Worm (Caenorhabditis elegans) whole organism, L2 larva: ENCODE results near the gene seip-1.

Source experiments
- C34F6.9 ChIP-seq: fragments of 150-350 bp; optimal IDR thresholded peaks from 2 replicates; lab custom pipeline; 2014; ENCODE audit warnings: missing biosample characterization, missing genetic modification characterization
- F13H6.1 ChIP-seq: sonication (generic microtip); optimal IDR thresholded peaks from 2 replicates; lab custom pipeline; 2016; ENCODE audit warnings: missing genetic modification characterization, missing compliant biosample characterization
- R02D3.7 ChIP-seq: fragments of 150-350 bp; optimal IDR thresholded peaks from 2 replicates; lab custom pipeline; 2014; ENCODE audit warnings: missing biosample characterization, missing genetic modification characterization
- ZK546.5 ChIP-seq: sonication (generic microtip); optimal IDR thresholded peaks from 2 replicates; lab custom pipeline; 2017; ENCODE audit warnings: missing biosample characterization, missing genetic modification characterization
- alr-1 ChIP-seq: fragments of 150-350 bp; optimal IDR thresholded peaks from 2 replicates; lab custom pipeline; 2014; ENCODE audit warnings: missing biosample characterization, missing genetic modification characterization
- ama-1 ChIP-seq: fragments of 150-350 bp; optimal IDR thresholded peaks from 2 replicates; lab custom pipeline; 2018; ENCODE audit warnings: inconsistent platforms
- ceh-16 ChIP-seq: fragments of 150-350 bp; optimal IDR thresholded peaks from 2 replicates; lab custom pipeline; 2014; ENCODE audit warnings: missing biosample characterization, missing genetic modification characterization
- ceh-82 ChIP-seq: fragments of 150-350 bp; optimal IDR thresholded peaks from 2 replicates; lab custom pipeline; 2014; ENCODE audit warnings: missing biosample characterization, missing genetic modification characterization
- crh-2 ChIP-seq: sonication (generic microtip); optimal IDR thresholded peaks from 2 replicates; lab custom pipeline; 2017; ENCODE audit warnings: missing biosample characterization, missing genetic modification characterization
- dmd-4 ChIP-seq: sonication (generic microtip); optimal IDR thresholded peaks from 2 replicates; lab custom pipeline; 2017; ENCODE audit warnings: missing biosample characterization, missing genetic modification characterization
- egl-27 ChIP-seq: sonication (generic microtip); optimal IDR thresholded peaks from 3 replicates; lab custom pipeline; 2017; ENCODE audit warnings: missing biosample characterization, missing genetic modification reagents, missing genetic modification characterization
- fos-1 ChIP-seq: fragments of 150-350 bp; optimal IDR thresholded peaks from 2 replicates; lab custom pipeline; 2014; ENCODE audit warnings: missing biosample characterization, missing genetic modification characterization
- gmeb-1 ChIP-seq: fragments of 150-350 bp; optimal IDR thresholded peaks from 2 replicates; lab custom pipeline; 2014; ENCODE audit warnings: missing biosample characterization, missing genetic modification characterization
- lin-11 ChIP-seq: fragments of 150-350 bp; sonication (generic microtip); optimal IDR thresholded peaks from 2 replicates; lab custom pipeline; 2014; ENCODE audit warnings: missing biosample characterization, missing genetic modification characterization, inconsistent platforms, mixed read lengths
- lin-13 ChIP-seq: fragments of 150-350 bp; optimal IDR thresholded peaks from 2 replicates; lab custom pipeline; 2014; ENCODE audit warnings: missing biosample characterization, missing genetic modification reagents, missing genetic modification characterization
- lsy-2 ChIP-seq, 2 experiments: fragments of 150-350 bp in 1 of 2; sonication (generic microtip) in 1 of 2; optimal IDR thresholded peaks; 2 replicates each; lab custom pipeline; 2014 to 2017; ENCODE audit warnings: missing biosample characterization in 2 of 2, missing genetic modification characterization in 2 of 2
- mdl-1 ChIP-seq, 2 experiments: fragments of 150-350 bp in 1 of 2; sonication (generic microtip) in 1 of 2; optimal IDR thresholded peaks; 2 replicates each; lab custom pipeline; 2017; ENCODE audit warnings: missing biosample characterization in 2 of 2, missing genetic modification characterization in 2 of 2
- nhr-10 ChIP-seq: sonication (generic microtip); optimal IDR thresholded peaks from 2 replicates; lab custom pipeline; 2017; ENCODE audit warnings: missing biosample characterization, missing genetic modification characterization
- nhr-11 ChIP-seq: fragments of 150-350 bp; optimal IDR thresholded peaks from 2 replicates; lab custom pipeline; 2014; ENCODE audit warnings: missing biosample characterization, missing genetic modification characterization
- nhr-12 ChIP-seq: fragments of 150-350 bp; optimal IDR thresholded peaks from 2 replicates; lab custom pipeline; 2014; ENCODE audit warnings: missing biosample characterization, missing genetic modification characterization
- nhr-129 ChIP-seq: fragments of 150-350 bp; optimal IDR thresholded peaks from 2 replicates; lab custom pipeline; 2014; ENCODE audit warnings: missing biosample characterization, missing genetic modification characterization
- nhr-25 ChIP-seq: fragments of 150-350 bp; sonication (generic microtip); optimal IDR thresholded peaks from 3 replicates; lab custom pipeline; 2014; ENCODE audit warnings: missing biosample characterization, missing genetic modification characterization
- nhr-77 ChIP-seq: fragments of 150-350 bp; optimal IDR thresholded peaks from 2 replicates; lab custom pipeline; 2014; ENCODE audit warnings: missing biosample characterization, missing genetic modification characterization
- peb-1 ChIP-seq: fragments of 150-350 bp; optimal IDR thresholded peaks from 2 replicates; lab custom pipeline; 2014; ENCODE audit warnings: missing biosample characterization, missing genetic modification characterization
- sma-3 ChIP-seq: sonication (generic microtip); optimal IDR thresholded peaks from 2 replicates; lab custom pipeline; 2016; ENCODE audit warnings: missing genetic modification reagents, missing genetic modification characterization, missing compliant biosample characterization
- sma-9 ChIP-seq, 2 experiments: fragments of 150-350 bp in 1 of 2; sonication (generic microtip) in 1 of 2; optimal IDR thresholded peaks; 2 replicates each; lab custom pipeline; 2014 to 2016; ENCODE audit warnings: missing genetic modification characterization in 2 of 2, mild to moderate bottlenecking in 1 of 2, missing biosample characterization in 1 of 2, missing compliant biosample characterization in 1 of 2, missing genetic modification reagents in 1 of 2, moderate library complexity in 1 of 2
- unc-39 ChIP-seq: fragments of 150-350 bp; optimal IDR thresholded peaks from 2 replicates; lab custom pipeline; 2014; ENCODE audit warnings: missing biosample characterization, missing genetic modification characterization
- unc-55 ChIP-seq: fragments of 150-350 bp; sonication (generic microtip); optimal IDR thresholded peaks from 3 replicates; lab custom pipeline; 2014; ENCODE audit warnings: missing biosample characterization, missing genetic modification reagents, missing genetic modification characterization
- unc-62 ChIP-seq: fragments of 150-350 bp; optimal IDR thresholded peaks from 2 replicates; lab custom pipeline; 2014; ENCODE audit warnings: missing biosample characterization, missing genetic modification reagents, missing genetic modification characterization
- zag-1 ChIP-seq: fragments of 150-350 bp; optimal IDR thresholded peaks from 2 replicates; lab custom pipeline; 2014; ENCODE audit warnings: missing biosample characterization, missing genetic modification characterization
- ztf-1 ChIP-seq: fragments of 200-800 bp; sonication (Bioruptor generic); conservative IDR thresholded peaks from 2 replicates; pipeline ENCODE4 v1.3.6; 2022; ENCODE audit warnings: missing genetic modification characterization, missing compliant biosample characterization
- ztf-11 ChIP-seq: sonication (generic microtip); optimal IDR thresholded peaks from 2 replicates; lab custom pipeline; 2017; ENCODE audit warnings: missing biosample characterization, missing genetic modification characterization
- ztf-4 ChIP-seq: fragments of 150-350 bp; optimal IDR thresholded peaks from 2 replicates; lab custom pipeline; 2014; ENCODE audit warnings: missing biosample characterization, missing genetic modification characterization

Gene seip-1

DNA sequence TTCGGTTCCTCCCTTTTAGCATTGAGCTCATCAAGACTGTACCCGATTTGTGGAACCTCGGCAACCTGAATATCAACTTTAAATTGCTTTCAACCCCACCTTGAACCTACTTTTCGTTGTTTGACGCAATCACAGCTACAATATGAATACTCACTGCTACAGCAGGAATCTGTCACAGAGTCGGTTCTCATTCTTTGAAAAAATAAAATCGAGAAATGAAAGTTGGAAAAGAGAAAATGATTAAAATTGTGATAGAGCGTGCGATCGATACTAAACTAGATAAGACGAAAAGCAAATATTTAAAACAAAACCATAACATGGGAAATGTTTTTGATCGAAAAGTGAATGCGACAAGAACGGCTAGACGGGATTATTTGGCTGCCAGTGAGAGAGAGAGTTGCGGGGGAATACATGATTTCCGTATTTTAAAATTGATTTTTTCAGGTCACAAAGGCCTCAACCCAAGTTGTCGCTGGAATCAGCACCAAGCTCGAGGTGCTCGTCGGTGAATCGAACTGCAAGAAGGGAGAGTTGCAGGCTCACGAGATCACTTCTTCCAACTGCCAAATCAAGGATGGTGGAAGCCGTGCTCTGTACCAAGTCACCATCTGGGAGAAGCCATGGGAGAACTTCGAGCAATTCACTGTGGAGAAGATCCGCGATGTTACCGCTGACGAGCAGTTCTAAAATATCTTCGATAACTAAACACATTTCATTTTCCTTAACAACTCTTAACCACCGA is 8.0 kb downstream of the seip-1 start, which contains the start of gene R01B10.3:
Gene R01B10.3 (minus strand): TSS at position 277 of the 742 bp plus-strand sequence.
- TF ChIP-seq fos-1 (tag; lab: Kevin White, UChicago) (peak; percentile 19), ceh-82 (tag; lab: Kevin White, UChicago) (no peak)
- TF ChIP-seq, all 48 proteins: peak for 1

DNA sequence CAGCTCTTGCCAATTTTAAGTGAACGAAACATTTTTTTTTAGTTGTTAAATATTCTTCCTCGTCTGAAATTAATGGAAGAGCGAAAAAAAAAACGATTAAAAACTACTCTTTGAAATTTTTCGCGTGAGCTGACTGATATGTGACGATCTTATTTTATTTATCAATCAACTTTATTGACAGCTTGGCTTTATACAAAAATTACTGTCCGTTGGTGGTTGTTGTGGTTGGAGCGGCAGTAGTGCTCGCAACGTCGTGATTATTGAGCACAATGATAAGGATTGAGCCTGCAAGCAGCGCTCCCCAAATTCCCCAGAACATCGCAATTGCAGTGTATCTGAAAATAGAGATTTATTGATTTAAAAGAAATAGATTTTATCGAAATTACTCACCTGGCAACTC is 8.6 kb downstream of the seip-1 start:
- TF ChIP-seq unc-62 (GFP tag; lab: Kevin White, UChicago) (no peak), ceh-16 (tag; lab: Kevin White, UChicago) (no peak)

DNA sequence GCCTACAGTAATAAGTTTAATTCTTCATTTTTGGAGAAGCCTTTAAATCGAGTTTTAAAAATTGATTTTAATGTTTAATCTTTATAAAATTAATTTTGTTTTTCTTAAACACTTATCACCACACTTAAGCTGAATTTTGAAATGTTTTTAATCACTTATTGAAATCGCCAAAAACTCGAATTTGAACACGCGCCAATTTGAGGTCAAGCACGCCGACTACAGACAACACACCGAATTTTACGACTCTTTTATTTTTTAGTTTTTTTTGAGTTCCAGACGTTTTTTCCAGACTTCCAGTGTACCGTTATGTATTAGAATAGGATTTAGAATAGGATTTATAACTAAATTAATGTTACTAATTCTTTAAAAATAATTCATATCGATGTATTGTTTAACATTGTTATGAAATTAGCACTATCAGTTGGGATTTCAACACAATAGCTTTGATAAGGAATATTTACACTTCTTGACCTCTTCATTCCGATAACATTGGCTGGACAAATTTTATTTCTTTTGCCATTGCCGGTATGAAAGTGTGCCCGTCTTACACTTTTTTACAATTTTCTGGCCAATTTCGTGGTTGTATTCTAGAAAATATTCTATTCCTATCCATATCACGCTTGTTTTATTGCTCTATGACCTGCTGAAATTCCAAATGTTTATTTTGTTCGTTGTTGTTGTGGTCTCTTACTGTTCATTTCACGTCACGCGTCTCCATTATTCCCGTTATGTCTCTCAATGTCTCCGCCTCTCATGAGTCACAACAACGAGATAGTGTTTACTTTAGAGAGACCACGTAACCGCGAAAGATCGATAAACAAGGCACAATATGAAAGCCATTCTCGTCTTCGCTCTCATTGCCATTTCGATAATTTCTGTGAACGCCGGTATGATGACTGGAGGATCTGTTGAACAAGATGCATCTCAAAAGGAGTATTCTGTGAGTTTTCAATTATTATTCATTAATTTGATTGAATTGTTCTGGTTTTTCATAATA is 9.5 kb downstream of the seip-1 start, which contains the start of gene cpi-2:
Gene cpi-2 (plus strand): TSS at position 788 of the 997 bp plus-strand sequence.
- TF ChIP-seq dmd-4 = no peak
- peak; percentile 40 for TF ChIP-seq ama-1 (lab: Kevin White, UChicago)
- no peak for TF ChIP-seq nhr-10 (tag; lab: Kevin White, UChicago)
- TF ChIP-seq crh-2 = peak; percentile 71
- peak; percentile 62 for TF ChIP-seq sma-9 (GFP tag; optimal IDR thresholded peaks at IDR 0.05; lab: Kevin White, UChicago)
- no peak for TF ChIP-seq sma-9 (tag; optimal IDR thresholded peaks at IDR 0.05; lab: Kevin White, UChicago)
- TF ChIP-seq lin-13 = peak; percentile 43
- TF ChIP-seq F13H6.1 (tag; lab: Kevin White, UChicago) = peak; percentile 57
- TF ChIP-seq egl-27 (tag; lab: Kevin White, UChicago) = peak; percentile 35
- peak; percentile 83 for TF ChIP-seq gmeb-1
- TF ChIP-seq fos-1 (tag; lab: Kevin White, UChicago) = peak; percentile 76
- TF ChIP-seq ztf-1 (GFP tag; lab: Robert Waterston, UW) = no peak
- TF ChIP-seq peb-1 (tag; lab: Kevin White, UChicago) = no peak
- TF ChIP-seq nhr-129 (tag; lab: Kevin White, UChicago) = peak; percentile 64
- TF ChIP-seq ztf-11 (tag; lab: Kevin White, UChicago) = no peak
- TF ChIP-seq lsy-2 (tag; optimal IDR thresholded peaks at IDR 0.05; lab: Kevin White, UChicago) = peak in 1 of 2 experiments; percentile 40
- TF ChIP-seq mdl-1 (tag; optimal IDR thresholded peaks at IDR 0.05; lab: Kevin White, UChicago) = no peak
- peak; percentile 69 for TF ChIP-seq C34F6.9
- TF ChIP-seq lin-11 (tag; lab: Kevin White, UChicago) = no peak
- TF ChIP-seq nhr-11 (tag; lab: Kevin White, UChicago) = no peak
- TF ChIP-seq zag-1 (tag; lab: Kevin White, UChicago) = no peak
- no peak for TF ChIP-seq nhr-77 (tag; lab: Kevin White, UChicago)
- TF ChIP-seq ztf-4 (tag; lab: Kevin White, UChicago) = no peak
- TF ChIP-seq unc-55 (GFP tag; lab: Kevin White, UChicago) = peak; percentile 50

DNA sequence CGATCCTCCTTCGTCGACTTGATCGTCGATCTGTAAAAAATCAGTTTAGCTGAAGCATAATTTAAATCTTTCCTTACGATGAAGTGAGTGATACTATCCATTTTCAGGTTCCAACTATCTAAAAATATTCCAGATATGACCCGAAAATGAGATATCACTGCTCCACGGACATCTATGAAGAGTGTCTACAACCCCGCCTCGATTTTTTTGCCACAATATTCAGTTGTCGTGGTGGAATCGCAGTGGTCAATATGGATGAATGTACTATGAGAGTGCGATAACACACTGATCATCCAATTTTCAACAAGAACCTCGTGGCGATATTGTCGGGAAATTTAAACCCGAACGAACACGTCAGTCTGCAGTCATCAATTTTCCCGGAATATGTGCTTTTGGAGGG is 11.7 kb downstream of the seip-1 start, which contains the start of gene R01B10.2:
Gene R01B10.2 (minus strand): TSS at position 101 of the 400 bp plus-strand sequence.
- TF ChIP-seq R02D3.7 (tag; lab: Kevin White, UChicago) = no peak
- TF ChIP-seq ceh-16 (tag; lab: Kevin White, UChicago) = no peak
- no peak for TF ChIP-seq crh-2
- no peak for TF ChIP-seq ZK546.5 (tag; lab: Kevin White, UChicago)
- no peak for TF ChIP-seq lsy-2 (tag; optimal IDR thresholded peaks at IDR 0.05; lab: Kevin White, UChicago)
- no peak for TF ChIP-seq zag-1 (tag; lab: Kevin White, UChicago)
- no peak for TF ChIP-seq ztf-1 (GFP tag; lab: Robert Waterston, UW)
- TF ChIP-seq nhr-12 = no peak
- TF ChIP-seq alr-1 (tag; lab: Kevin White, UChicago) = no peak
- TF ChIP-seq sma-3 (GFP tag; lab: Kevin White, UChicago) = no peak
- TF ChIP-seq ztf-4 (tag; lab: Kevin White, UChicago) = no peak
- no peak for TF ChIP-seq nhr-25 (tag; lab: Kevin White, UChicago)
- TF ChIP-seq nhr-77 (tag; lab: Kevin White, UChicago) = no peak
- TF ChIP-seq ztf-11 (tag; lab: Kevin White, UChicago) = no peak
- no peak for TF ChIP-seq nhr-10 (tag; lab: Kevin White, UChicago)
- no peak for TF ChIP-seq unc-39 (tag; lab: Kevin White, UChicago)
- TF ChIP-seq unc-62 (GFP tag; lab: Kevin White, UChicago) = no peak
